Fruit fly (Drosophila melanogaster) whole organism, embryonic: ENCODE results near the gene CG13893.

Experiments
- CG17912 ChIP-seq: fragments of 200-800 bp; sonication (Bioruptor generic); optimal IDR thresholded peaks from 2 replicates; lab custom pipeline; 2018; ENCODE audit warnings: missing biosample characterization, mild to moderate bottlenecking, missing genetic modification characterization
- CG9876 ChIP-seq: fragments of 200-800 bp; sonication (Bioruptor generic); optimal IDR thresholded peaks from 2 replicates; lab custom pipeline; 2016; ENCODE audit warnings: missing biosample characterization, missing genetic modification characterization
- cato ChIP-seq: fragments of 200-800 bp; sonication (Bioruptor generic); optimal IDR thresholded peaks from 2 replicates; lab custom pipeline; 2016; ENCODE audit warnings: missing biosample characterization, missing genetic modification characterization, borderline replicate concordance
- pum ChIP-seq: fragments of 200-800 bp; sonication (Bioruptor generic); optimal IDR thresholded peaks from 2 replicates; lab custom pipeline; 2016; ENCODE audit warnings: missing biosample characterization, missing genetic modification characterization
- row ChIP-seq: fragments of 200-800 bp; sonication (Bioruptor generic); IDR thresholded peaks from 3 replicates; pipeline ENCODE4 v1.3.6; 2022; ENCODE audit warnings: missing biosample characterization, missing genetic modification characterization

- no peak for TF ChIP-seq cato (GFP tag; lab: Kevin White, UChicago)
- no peak for TF ChIP-seq CG17912 (GFP tag; lab: Kevin White, UChicago)
- TF ChIP-seq row (GFP tag; lab: Robert Waterston, UW): no peak
- TF ChIP-seq CG9876 (GFP tag; lab: Kevin White, UChicago): no peak
- TF ChIP-seq pum (GFP tag; lab: Kevin White, UChicago): no peak
Measured at dm6 chr3L:637329-638030, 33.7 kb upstream of the CG13893 start.
